Fruit fly (Drosophila melanogaster) whole organism, prepupa: ENCODE measurements around the gene Eig71Ec.
A peak's percentile ranks its signal among the peaks of the same experiment; 100 is the strongest.

Source experiments
- Blimp-1 ChIP-seq: fragments of 200-800 bp; sonication (Bioruptor generic); optimal IDR thresholded peaks from 3 replicates; lab custom pipeline; 2017; ENCODE audit warnings: missing biosample characterization, missing genetic modification characterization, mild to moderate bottlenecking, moderate library complexity, missing genetic modification reagents
- CG10631 ChIP-seq: fragments of 200-800 bp; sonication (Bioruptor generic); optimal IDR thresholded peaks from 2 replicates; lab custom pipeline; 2016; ENCODE audit warnings: missing biosample characterization, missing genetic modification characterization
- CG10669 ChIP-seq: fragments of 200-800 bp; sonication (Bioruptor generic); optimal IDR thresholded peaks from 3 replicates; lab custom pipeline; 2018; ENCODE audit warnings: missing biosample characterization, mild to moderate bottlenecking, missing genetic modification characterization, moderate library complexity
- CG11294 ChIP-seq: fragments of 200-800 bp; sonication (Bioruptor generic); IDR thresholded peaks from 2 replicates; pipeline ENCODE4 v1.3.6; 2022; ENCODE audit warnings: missing biosample characterization, missing genetic modification characterization
- CG15336 ChIP-seq: fragments of 200-800 bp; sonication (Bioruptor generic); IDR thresholded peaks from 2 replicates; pipeline ENCODE4 v1.3.6; 2022; ENCODE audit warnings: missing biosample characterization, missing genetic modification characterization
- CG1621 ChIP-seq: fragments of 200-800 bp; sonication (Bioruptor generic); optimal IDR thresholded peaks from 3 replicates; lab custom pipeline; 2018; ENCODE audit warnings: missing biosample characterization, mild to moderate bottlenecking, missing genetic modification characterization
- CG31627 ChIP-seq: fragments of 200-800 bp; sonication (Bioruptor generic); optimal IDR thresholded peaks from 3 replicates; lab custom pipeline; 2016; ENCODE audit warnings: missing biosample characterization, missing genetic modification characterization
- CG32006 ChIP-seq: fragments of 200-800 bp; sonication (Bioruptor generic); optimal IDR thresholded peaks from 3 replicates; lab custom pipeline; 2017; ENCODE audit warnings: missing biosample characterization, mild to moderate bottlenecking, missing genetic modification characterization
- CG34406 ChIP-seq: fragments of 200-800 bp; sonication (Bioruptor generic); optimal IDR thresholded peaks from 3 replicates; lab custom pipeline; 2016; ENCODE audit warnings: missing biosample characterization, missing genetic modification characterization
- CG3919 ChIP-seq: fragments of 200-800 bp; sonication (Bioruptor generic); optimal IDR thresholded peaks from 3 replicates; lab custom pipeline; 2016; ENCODE audit warnings: missing biosample characterization, missing genetic modification characterization
- CG6163 ChIP-seq: fragments of 200-800 bp; sonication (Bioruptor generic); IDR thresholded peaks from 3 replicates; pipeline ENCODE4 v1.3.6; 2022; ENCODE audit warnings: missing biosample characterization, missing genetic modification characterization
- CG6276 ChIP-seq: fragments of 200-800 bp; sonication (Bioruptor generic); optimal IDR thresholded peaks from 2 replicates; lab custom pipeline; 2017; ENCODE audit warnings: missing biosample characterization, mild to moderate bottlenecking, missing genetic modification characterization
- CG6792 ChIP-seq: fragments of 200-800 bp; sonication (Bioruptor generic); optimal IDR thresholded peaks from 3 replicates; lab custom pipeline; 2016; ENCODE audit warnings: missing biosample characterization, missing genetic modification characterization
- CG6808 ChIP-seq: fragments of 200-800 bp; sonication (Bioruptor generic); optimal IDR thresholded peaks from 3 replicates; lab custom pipeline; 2017; ENCODE audit warnings: missing biosample characterization, missing genetic modification characterization, mild to moderate bottlenecking, moderate library complexity, missing genetic modification reagents
- CG8119 ChIP-seq: fragments of 200-800 bp; sonication (Bioruptor generic); IDR thresholded peaks from 3 replicates; pipeline ENCODE4 v1.3.6; 2022; ENCODE audit warnings: missing biosample characterization, missing genetic modification characterization
- CG8319 ChIP-seq: fragments of 200-800 bp; sonication (Bioruptor generic); optimal IDR thresholded peaks from 3 replicates; lab custom pipeline; 2016; ENCODE audit warnings: missing biosample characterization, missing genetic modification characterization
- CG9139 ChIP-seq: fragments of 200-800 bp; sonication (Bioruptor generic); optimal IDR thresholded peaks from 3 replicates; lab custom pipeline; 2017; ENCODE audit warnings: missing biosample characterization, mild to moderate bottlenecking, missing genetic modification characterization
- Eip75B ChIP-seq: fragments of 200-800 bp; sonication (Bioruptor generic); optimal IDR thresholded peaks from 3 replicates; lab custom pipeline; 2016; ENCODE audit warnings: missing biosample characterization, missing genetic modification characterization
- Eip78C ChIP-seq: fragments of 200-800 bp; sonication (Bioruptor generic); peaks from one replicate; lab custom pipeline; 2016; ENCODE audit warnings: missing biosample characterization, missing genetic modification characterization
- Eip93F ChIP-seq: fragments of 200-800 bp; sonication (Bioruptor generic); optimal IDR thresholded peaks from 2 replicates; lab custom pipeline; 2016; ENCODE audit warnings: missing biosample characterization, mild to moderate bottlenecking, missing genetic modification characterization
- Ets96B ChIP-seq: fragments of 200-800 bp; optimal IDR thresholded peaks from 2 replicates; lab custom pipeline; 2019; ENCODE audit warnings: missing biosample characterization, mild to moderate bottlenecking, missing genetic modification characterization, moderate library complexity
- Lpt ChIP-seq: fragments of 200-800 bp; sonication (Bioruptor generic); optimal IDR thresholded peaks from 3 replicates; lab custom pipeline; 2016; ENCODE audit warnings: missing biosample characterization, missing genetic modification characterization
- Met ChIP-seq: fragments of 200-800 bp; sonication (Bioruptor generic); optimal IDR thresholded peaks from 3 replicates; lab custom pipeline; 2016; ENCODE audit warnings: missing biosample characterization, missing genetic modification characterization
- Smox ChIP-seq: fragments of 200-800 bp; sonication (Bioruptor generic); optimal IDR thresholded peaks from 3 replicates; lab custom pipeline; 2016; ENCODE audit warnings: missing biosample characterization, missing genetic modification characterization
- Sox102F ChIP-seq: fragments of 200-800 bp; sonication (Bioruptor generic); optimal IDR thresholded peaks from 2 replicates; lab custom pipeline; 2016; ENCODE audit warnings: missing biosample characterization, mild to moderate bottlenecking, missing genetic modification characterization
- Sox15 ChIP-seq: fragments of 200-800 bp; sonication (Bioruptor generic); optimal IDR thresholded peaks from 3 replicates; lab custom pipeline; 2016; ENCODE audit warnings: missing biosample characterization, missing genetic modification characterization
- achi ChIP-seq: fragments of 200-800 bp; sonication (Bioruptor generic); optimal IDR thresholded peaks from 3 replicates; lab custom pipeline; 2016; ENCODE audit warnings: missing biosample characterization, missing genetic modification characterization
- acj6 ChIP-seq: fragments of 200-800 bp; sonication (Bioruptor generic); optimal IDR thresholded peaks from 3 replicates; lab custom pipeline; 2016; ENCODE audit warnings: missing biosample characterization, missing genetic modification characterization
- cyc ChIP-seq: fragments of 200-800 bp; sonication (Bioruptor generic); optimal IDR thresholded peaks from 3 replicates; lab custom pipeline; 2016; ENCODE audit warnings: missing biosample characterization, missing genetic modification characterization
- dsx ChIP-seq: fragments of 200-800 bp; optimal IDR thresholded peaks from 3 replicates; lab custom pipeline; 2019; ENCODE audit warnings: missing biosample characterization, mild to moderate bottlenecking, missing genetic modification characterization, moderate library complexity; ENCODE audit not compliant: poor library complexity, severe bottlenecking
- esn ChIP-seq: fragments of 200-800 bp; sonication (Bioruptor generic); optimal IDR thresholded peaks from 2 replicates; lab custom pipeline; 2016; ENCODE audit warnings: missing biosample characterization, mild to moderate bottlenecking, missing genetic modification characterization, moderate library complexity
- fd85E ChIP-seq: fragments of 200-800 bp; sonication (Bioruptor generic); optimal IDR thresholded peaks from 3 replicates; lab custom pipeline; 2016; ENCODE audit warnings: missing biosample characterization, missing genetic modification characterization
- fkh ChIP-seq: fragments of 200-800 bp; sonication (Bioruptor generic); optimal IDR thresholded peaks from 3 replicates; lab custom pipeline; 2017; ENCODE audit warnings: missing biosample characterization, mild to moderate bottlenecking, missing genetic modification characterization, moderate library complexity
- lz ChIP-seq: fragments of 200-800 bp; sonication (Bioruptor generic); optimal IDR thresholded peaks from 3 replicates; lab custom pipeline; 2016; ENCODE audit warnings: missing biosample characterization, missing genetic modification characterization
- pdm3 ChIP-seq: fragments of 200-800 bp; sonication (Bioruptor generic); optimal IDR thresholded peaks from 3 replicates; lab custom pipeline; 2016; ENCODE audit warnings: missing biosample characterization, missing genetic modification characterization
- spab ChIP-seq: fragments of 200-800 bp; sonication (Bioruptor generic); optimal IDR thresholded peaks from 2 replicates; lab custom pipeline; 2017; ENCODE audit warnings: missing biosample characterization, mild to moderate bottlenecking, missing genetic modification characterization, missing genetic modification reagents
- svp ChIP-seq: fragments of 200-800 bp; sonication (Bioruptor generic); peaks from one replicate; lab custom pipeline; 2016; ENCODE audit warnings: missing biosample characterization, missing genetic modification characterization
- topi ChIP-seq: fragments of 200-800 bp; sonication (Bioruptor generic); optimal IDR thresholded peaks from 3 replicates; lab custom pipeline; 2016; ENCODE audit warnings: missing biosample characterization, missing genetic modification characterization
- vri ChIP-seq: fragments of 200-800 bp; sonication (Bioruptor generic); optimal IDR thresholded peaks from 3 replicates; lab custom pipeline; 2016; ENCODE audit warnings: missing biosample characterization, mild to moderate bottlenecking, missing genetic modification characterization

Eig71Ec gene

dm6 chr3L:15670455-15670854, 18.4 kb upstream of the Eig71Ec start:
- TF ChIP-seq dsx (GFP tag; lab: Kevin White, UChicago), result no peak
- no peak for TF ChIP-seq CG8319 (GFP tag; lab: Kevin White, UChicago)
- TF ChIP-seq CG6163, result no peak
- no peak for TF ChIP-seq spab (GFP tag; lab: Kevin White, UChicago)
- peak; percentile 26 for TF ChIP-seq CG6792 (GFP tag; lab: Kevin White, UChicago)
- TF ChIP-seq CG11294, result no peak
- TF ChIP-seq Ets96B, result no peak
- peak; percentile 2 for TF ChIP-seq acj6 (GFP tag; lab: Kevin White, UChicago)
- peak; percentile 9 for TF ChIP-seq cyc (GFP tag; lab: Kevin White, UChicago)
- TF ChIP-seq vri (GFP tag; lab: Kevin White, UChicago), result peak; percentile 3
- TF ChIP-seq CG6808 (GFP tag; lab: Kevin White, UChicago), result no peak
- no peak for TF ChIP-seq CG1621 (tag; lab: Kevin White, UChicago)
- peak; percentile 21 for TF ChIP-seq CG3919
- TF ChIP-seq CG10631, result peak; percentile 21
- peak; percentile 48 for TF ChIP-seq Eip78C (GFP tag; lab: Kevin White, UChicago)
- TF ChIP-seq Sox15, result no peak
- TF ChIP-seq topi (GFP tag; lab: Kevin White, UChicago), result peak; percentile 17
- TF ChIP-seq esn (GFP tag; lab: Kevin White, UChicago), result peak; percentile 38
- no peak for TF ChIP-seq CG15336 (GFP tag; lab: Robert Waterston, UW)
- peak; percentile 9 for TF ChIP-seq Blimp-1
- TF ChIP-seq svp, result peak; percentile 78
- peak; percentile 47 for TF ChIP-seq CG34406 (GFP tag; lab: Kevin White, UChicago)
- peak; percentile 12 for TF ChIP-seq achi (GFP tag; lab: Kevin White, UChicago)
- TF ChIP-seq Smox (GFP tag; lab: Kevin White, UChicago), result peak; percentile 24
- no peak for TF ChIP-seq pdm3
- no peak for TF ChIP-seq CG8119 (GFP tag; lab: Robert Waterston, UW)
- peak; percentile 21 for TF ChIP-seq Met (GFP tag; lab: Kevin White, UChicago)

- TF ChIP-seq spab (GFP tag; lab: Kevin White, UChicago) (no peak), Sox102F (GFP tag; lab: Kevin White, UChicago) (no peak), CG6808 (GFP tag; lab: Kevin White, UChicago) (no peak), CG32006 (GFP tag; lab: Kevin White, UChicago) (no peak), esn (GFP tag; lab: Kevin White, UChicago) (no peak), fd85E (no peak), acj6 (GFP tag; lab: Kevin White, UChicago) (no peak)
These were observed 17.9 kb upstream of the Eig71Ec start for dm6 chr3L:15669939-15670338.

dm6 chr3L:15665741-15666140, 13.7 kb upstream of the Eig71Ec start:
- TF ChIP-seq Sox15 (no peak), CG1621 (tag; lab: Kevin White, UChicago) (no peak), CG9139 (no peak), Eip78C (GFP tag; lab: Kevin White, UChicago) (no peak), CG10669 (GFP tag; lab: Kevin White, UChicago) (no peak), CG3919 (no peak), Eip75B (GFP tag; lab: Kevin White, UChicago) (no peak), spab (GFP tag; lab: Kevin White, UChicago) (no peak), CG32006 (GFP tag; lab: Kevin White, UChicago) (no peak), CG6163 (no peak)

- TF ChIP-seq Lpt (GFP tag; lab: Kevin White, UChicago), result no peak
- TF ChIP-seq vri (GFP tag; lab: Kevin White, UChicago), result no peak
- TF ChIP-seq CG31627, result no peak
- no peak for TF ChIP-seq Smox (GFP tag; lab: Kevin White, UChicago)
- TF ChIP-seq cyc (GFP tag; lab: Kevin White, UChicago), result no peak
- no peak for TF ChIP-seq CG6276 (GFP tag; lab: Kevin White, UChicago)
- no peak for TF ChIP-seq CG8319 (GFP tag; lab: Kevin White, UChicago)
- TF ChIP-seq CG11294, result no peak
- TF ChIP-seq CG9139, result no peak
- TF ChIP-seq spab (GFP tag; lab: Kevin White, UChicago), result no peak
- no peak for TF ChIP-seq fkh (GFP tag; lab: Kevin White, UChicago)
- no peak for TF ChIP-seq Eip93F (GFP tag; lab: Kevin White, UChicago)
- TF ChIP-seq Ets96B, result no peak
- TF ChIP-seq CG3919, result no peak
- no peak for TF ChIP-seq CG15336 (GFP tag; lab: Robert Waterston, UW)
- no peak for TF ChIP-seq Eip78C (GFP tag; lab: Kevin White, UChicago)
- no peak for TF ChIP-seq lz (GFP tag; lab: Kevin White, UChicago)
- no peak for TF ChIP-seq acj6 (GFP tag; lab: Kevin White, UChicago)
These were observed 12.2 kb upstream of the Eig71Ec start for dm6 chr3L:15664199-15664794.
